Fruit fly (Drosophila melanogaster) whole organism, adult: ENCODE data around the gene CG1983.

Source experiments
- CG11617 ChIP-seq: fragments of 200-800 bp; sonication (Bioruptor generic); optimal IDR thresholded peaks from 2 replicates; lab custom pipeline; 2017; ENCODE audit warnings: mild to moderate bottlenecking, missing biosample characterization, missing genetic modification reagents, missing genetic modification characterization
- CG12768 ChIP-seq: fragments of 200-800 bp; sonication (Bioruptor generic); optimal IDR thresholded peaks from 2 replicates; lab custom pipeline; 2017; ENCODE audit warnings: missing biosample characterization, missing genetic modification characterization, mild to moderate bottlenecking, moderate library complexity, missing genetic modification reagents
- CG14711 ChIP-seq: fragments of 200-800 bp; sonication (Bioruptor generic); optimal IDR thresholded peaks from 2 replicates; lab custom pipeline; 2018; ENCODE audit warnings: missing biosample characterization, mild to moderate bottlenecking, missing genetic modification characterization, moderate library complexity
- CG1620 ChIP-seq: fragments of 200-800 bp; sonication (Bioruptor generic); optimal IDR thresholded peaks from 2 replicates; lab custom pipeline; 2016; ENCODE audit warnings: missing biosample characterization, missing genetic modification characterization
- CG33017 ChIP-seq: fragments of 200-800 bp; sonication (Bioruptor generic); optimal IDR thresholded peaks from 2 replicates; lab custom pipeline; 2018; ENCODE audit warnings: missing biosample characterization, mild to moderate bottlenecking, missing genetic modification characterization, moderate library complexity
- CG5204 ChIP-seq: fragments of 200-800 bp; sonication (Bioruptor generic); optimal IDR thresholded peaks from 2 replicates; lab custom pipeline; 2016; ENCODE audit warnings: missing biosample characterization, missing genetic modification characterization
- CG7045 ChIP-seq: fragments of 200-800 bp; sonication (Bioruptor generic); optimal IDR thresholded peaks from 2 replicates; lab custom pipeline; 2017; ENCODE audit warnings: missing biosample characterization, mild to moderate bottlenecking, missing genetic modification characterization
- CG7101 ChIP-seq: fragments of 200-800 bp; sonication (Bioruptor generic); optimal IDR thresholded peaks from 2 replicates; lab custom pipeline; 2018; ENCODE audit warnings: missing biosample characterization, mild to moderate bottlenecking, missing genetic modification characterization, moderate library complexity
- Clk ChIP-seq: fragments of 200-800 bp; sonication (Bioruptor generic); optimal IDR thresholded peaks from 2 replicates; lab custom pipeline; 2017; ENCODE audit warnings: missing biosample characterization, missing genetic modification characterization
- Crg-1 ChIP-seq: fragments of 200-800 bp; sonication (Bioruptor generic); optimal IDR thresholded peaks from 2 replicates; lab custom pipeline; 2016; ENCODE audit warnings: missing biosample characterization, missing genetic modification characterization
- Hr96 ChIP-seq: fragments of 200-800 bp; sonication (Bioruptor generic); optimal IDR thresholded peaks from 2 replicates; lab custom pipeline; 2016; ENCODE audit warnings: missing biosample characterization, missing genetic modification characterization
- Mnt ChIP-seq: fragments of 200-800 bp; sonication (Bioruptor generic); optimal IDR thresholded peaks from 2 replicates; lab custom pipeline; 2016; ENCODE audit warnings: missing biosample characterization, mild to moderate bottlenecking, missing genetic modification characterization
- bab1 ChIP-seq: fragments of 200-800 bp; sonication (Bioruptor generic); optimal IDR thresholded peaks from 3 replicates; lab custom pipeline; 2019; ENCODE audit warnings: missing biosample characterization, mild to moderate bottlenecking, missing genetic modification characterization, moderate library complexity
- cic ChIP-seq: fragments of 200-800 bp; sonication (Bioruptor generic); optimal IDR thresholded peaks from 2 replicates; lab custom pipeline; 2017; ENCODE audit warnings: missing biosample characterization, mild to moderate bottlenecking, missing genetic modification characterization, moderate library complexity
- cnc ChIP-seq, 2 experiments: fragments of >200 bp; optimal IDR thresholded peaks; 2 replicates each; lab custom pipeline; 2017
- kay ChIP-seq: fragments of 200-800 bp; sonication (Bioruptor generic); peaks from one replicate; lab custom pipeline; 2016; ENCODE audit warnings: missing biosample characterization, missing genetic modification characterization, borderline replicate concordance
- ovo ChIP-seq: fragments of 200-800 bp; sonication (Bioruptor generic); optimal IDR thresholded peaks from 2 replicates; lab custom pipeline; 2016; ENCODE audit warnings: missing biosample characterization, missing genetic modification characterization
- pad ChIP-seq: fragments of 200-800 bp; sonication (Bioruptor generic); optimal IDR thresholded peaks from 3 replicates; lab custom pipeline; 2017; ENCODE audit warnings: missing biosample characterization, missing genetic modification characterization, mild to moderate bottlenecking, moderate library complexity, missing genetic modification reagents
- tj ChIP-seq: fragments of 200-800 bp; sonication (Bioruptor generic); optimal IDR thresholded peaks from 3 replicates; lab custom pipeline; 2017; ENCODE audit warnings: missing biosample characterization, mild to moderate bottlenecking, missing genetic modification characterization, moderate library complexity
- toe ChIP-seq: fragments of 200-800 bp; sonication (Bioruptor generic); optimal IDR thresholded peaks from 2 replicates; lab custom pipeline; 2016; ENCODE audit warnings: missing biosample characterization, missing genetic modification characterization

CG1983 gene

DNA sequence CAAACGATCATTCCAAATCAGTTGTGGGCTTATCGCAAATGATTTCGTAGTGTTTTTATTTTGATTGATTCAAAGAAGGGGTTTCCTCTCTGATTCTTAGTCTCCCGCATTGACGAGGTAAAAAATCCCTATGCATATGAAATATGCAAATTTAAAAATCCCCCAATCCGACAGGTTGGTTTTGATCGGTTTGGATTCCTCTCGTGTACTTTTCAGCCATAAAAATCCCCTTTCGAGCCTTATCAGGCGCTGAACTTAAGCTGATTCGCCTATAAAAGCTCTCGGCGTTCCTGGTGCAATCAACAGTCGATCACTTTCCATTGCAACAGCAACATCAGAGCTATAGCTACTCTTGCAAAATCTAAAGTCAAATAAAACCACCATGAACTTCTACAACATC is 34.4 kb upstream of the CG1983 start, which contains the start of gene CecA2:
CecA2 (plus strand) TSS at position 301 of the 400 bp plus-strand sequence.
- TF ChIP-seq kay (no peak), Hr96 (no peak), bab1 (GFP tag; lab: Kevin White, UChicago) (no peak), Clk (GFP tag; lab: Kevin White, UChicago) (no peak), CG7045 (GFP tag; lab: Kevin White, UChicago) (no peak), CG1620 (GFP tag; lab: Kevin White, UChicago) (no peak), Crg-1 (GFP tag; lab: Kevin White, UChicago) (no peak), tj (GFP tag; lab: Kevin White, UChicago) (no peak), Mnt (no peak), CG11617 (GFP tag; lab: Kevin White, UChicago) (no peak), CG33017 (no peak), pad (no peak), CG7101 (no peak), toe (no peak), CG12768 (GFP tag; lab: Kevin White, UChicago) (no peak), cnc (optimal IDR thresholded peaks at IDR 0.05; lab: Kevin White, UChicago) (no peak), CG14711 (tag; lab: Kevin White, UChicago) (no peak)

dm6 chr3R:30210560-30210959 is 33.1 kb upstream of the CG1983 start, which contains the start of gene CecA1:
Gene CecA1 (plus strand): TSS chr3R:30210874.
- TF ChIP-seq ovo (GFP tag; lab: Kevin White, UChicago) (no peak), tj (GFP tag; lab: Kevin White, UChicago) (no peak), Crg-1 (GFP tag; lab: Kevin White, UChicago) (no peak), cic (GFP tag; lab: Kevin White, UChicago) (no peak), Mnt (no peak), Clk (GFP tag; lab: Kevin White, UChicago) (no peak), cnc (optimal IDR thresholded peaks at IDR 0.05; lab: Kevin White, UChicago) (no peak), kay (no peak), Hr96 (no peak), CG7101 (no peak), CG11617 (GFP tag; lab: Kevin White, UChicago) (no peak), CG7045 (GFP tag; lab: Kevin White, UChicago) (no peak), CG14711 (tag; lab: Kevin White, UChicago) (no peak), CG12768 (GFP tag; lab: Kevin White, UChicago) (no peak), CG5204 (GFP tag; lab: Kevin White, UChicago) (no peak), bab1 (GFP tag; lab: Kevin White, UChicago) (no peak), pad (no peak), CG1620 (GFP tag; lab: Kevin White, UChicago) (no peak)

dm6 chr3R:30209648-30210047 is 32.1 kb upstream of the CG1983 start, which contains the start of gene Anp:
Gene Anp (plus strand): TSS chr3R:30209948.
- TF ChIP-seq CG5204 (GFP tag; lab: Kevin White, UChicago) (no peak), CG7101 (no peak), CG1620 (GFP tag; lab: Kevin White, UChicago) (no peak), CG12768 (GFP tag; lab: Kevin White, UChicago) (no peak), CG33017 (no peak), Mnt (no peak)

DNA sequence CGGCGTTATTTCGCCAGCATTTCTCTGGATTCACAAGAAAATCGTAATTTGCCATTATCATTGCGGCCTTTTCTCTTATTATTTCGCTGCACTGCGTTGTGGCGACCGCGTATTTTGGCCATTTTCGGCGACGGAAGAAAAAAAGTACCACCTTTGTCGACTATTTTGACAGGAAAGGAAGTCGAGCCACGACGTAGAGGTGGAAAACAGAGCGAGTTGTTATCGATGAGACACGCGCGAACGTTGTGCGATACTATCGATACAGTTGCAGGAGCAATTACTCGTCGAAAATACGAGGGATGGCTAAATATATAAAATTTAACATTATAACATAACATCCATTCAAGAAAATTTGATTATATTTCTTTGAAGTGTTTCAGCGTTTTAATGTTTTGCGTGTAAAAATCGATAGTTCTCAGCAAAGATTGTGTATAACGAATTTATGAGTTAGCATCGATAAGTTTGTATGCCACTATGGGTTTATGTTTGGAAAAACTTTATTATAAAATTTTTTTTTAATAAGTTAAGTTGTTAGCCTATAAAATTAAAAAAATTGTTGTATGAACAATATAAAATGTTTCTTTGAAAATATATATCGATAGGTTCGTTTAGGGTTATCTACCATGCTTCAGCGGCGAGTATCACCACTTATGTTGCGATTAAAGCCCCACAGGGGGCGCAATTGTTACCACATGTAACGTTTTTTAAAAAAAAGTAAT is 31.4 kb upstream of the CG1983 start, which contains the start of gene RpS7:
RpS7 (minus strand) TSS at position 255 of the 719 bp plus-strand sequence.
- TF ChIP-seq kay (peak; percentile 67), CG1620 (GFP tag; lab: Kevin White, UChicago) (peak; percentile 69), cnc (optimal IDR thresholded peaks at IDR 0.05; lab: Kevin White, UChicago) (no peak), Mnt (peak; percentile 75), cic (GFP tag; lab: Kevin White, UChicago) (peak; percentile 51), CG7045 (GFP tag; lab: Kevin White, UChicago) (peak; percentile 67), CG14711 (tag; lab: Kevin White, UChicago) (peak; percentile 55), CG12768 (GFP tag; lab: Kevin White, UChicago) (peak; percentile 64), toe (peak; percentile 74), Hr96 (peak; percentile 69), CG11617 (GFP tag; lab: Kevin White, UChicago) (peak; percentile 88), Clk (GFP tag; lab: Kevin White, UChicago) (peak; percentile 62), ovo (GFP tag; lab: Kevin White, UChicago) (peak; percentile 52), CG33017 (peak; percentile 69), tj (GFP tag; lab: Kevin White, UChicago) (peak; percentile 59), CG5204 (GFP tag; lab: Kevin White, UChicago) (peak; percentile 69), Crg-1 (GFP tag; lab: Kevin White, UChicago) (peak; percentile 45), CG7101 (peak; percentile 75), bab1 (GFP tag; lab: Kevin White, UChicago) (peak; percentile 84), pad (peak; percentile 55)

DNA sequence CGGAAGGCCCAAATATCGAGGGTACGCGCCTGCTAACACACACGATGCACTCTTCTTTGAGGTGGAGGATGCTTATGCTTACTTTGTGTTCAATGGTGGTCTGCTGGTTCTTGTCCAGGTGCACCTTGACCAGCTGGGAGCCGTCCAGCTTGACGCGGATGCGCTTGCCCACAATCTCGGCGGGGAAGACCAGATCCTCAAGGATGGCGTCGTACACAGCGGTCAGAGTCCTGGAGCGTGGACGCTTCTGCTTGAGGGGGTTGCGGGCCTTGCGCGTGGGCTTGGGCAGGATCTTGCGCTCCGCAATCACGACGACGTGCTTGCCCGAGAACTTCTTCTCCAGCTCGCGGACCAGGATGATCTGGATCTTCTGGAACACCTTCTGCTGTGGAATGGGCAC is 30.5 kb upstream of the CG1983 start:
- TF ChIP-seq Crg-1 (GFP tag; lab: Kevin White, UChicago) (no peak), pad (no peak), Hr96 (no peak), CG33017 (no peak), CG12768 (GFP tag; lab: Kevin White, UChicago) (no peak), CG14711 (tag; lab: Kevin White, UChicago) (no peak), tj (GFP tag; lab: Kevin White, UChicago) (no peak), CG11617 (GFP tag; lab: Kevin White, UChicago) (no peak), CG7101 (no peak)

- TF ChIP-seq CG7045 (GFP tag; lab: Kevin White, UChicago) (no peak), Hr96 (no peak), CG5204 (GFP tag; lab: Kevin White, UChicago) (no peak), Mnt (peak; percentile 24), CG33017 (no peak), toe (no peak), kay (no peak), cic (GFP tag; lab: Kevin White, UChicago) (no peak), bab1 (GFP tag; lab: Kevin White, UChicago) (peak; percentile 67), tj (GFP tag; lab: Kevin White, UChicago) (no peak), Crg-1 (GFP tag; lab: Kevin White, UChicago) (no peak), CG14711 (tag; lab: Kevin White, UChicago) (no peak), pad (no peak), CG11617 (GFP tag; lab: Kevin White, UChicago) (no peak), CG7101 (no peak), cnc (optimal IDR thresholded peaks at IDR 0.05; lab: Kevin White, UChicago) (no peak)
These were observed 28.4 kb upstream of the CG1983 start for dm6 chr3R:30205946-30206345.
